Worm (Caenorhabditis elegans) whole organism, L2 larva: Measurements from ENCODE around the gene emc-3.

Source experiments
- C34F6.9 ChIP-seq: fragments of 150-350 bp; optimal IDR thresholded peaks from 2 replicates; lab custom pipeline; 2014; ENCODE audit warnings: missing biosample characterization, missing genetic modification characterization
- F13H6.1 ChIP-seq: sonication (generic microtip); optimal IDR thresholded peaks from 2 replicates; lab custom pipeline; 2016; ENCODE audit warnings: missing genetic modification characterization, missing compliant biosample characterization
- Y55F3AM.14 ChIP-seq: fragments of 200-800 bp; sonication (Bioruptor generic); optimal IDR thresholded peaks from 2 replicates; lab custom pipeline; 2018; ENCODE audit warnings: mild to moderate bottlenecking, missing genetic modification characterization, missing compliant biosample characterization
- ZK546.5 ChIP-seq: sonication (generic microtip); optimal IDR thresholded peaks from 2 replicates; lab custom pipeline; 2017; ENCODE audit warnings: missing biosample characterization, missing genetic modification characterization
- alr-1 ChIP-seq: fragments of 150-350 bp; optimal IDR thresholded peaks from 2 replicates; lab custom pipeline; 2014; ENCODE audit warnings: missing biosample characterization, missing genetic modification characterization
- blmp-1 ChIP-seq: sonication (generic microtip); optimal IDR thresholded peaks from 2 replicates; lab custom pipeline; 2017; ENCODE audit warnings: missing genetic modification characterization, mild to moderate bottlenecking, missing compliant biosample characterization, antibody characterized with exemption, moderate library complexity; ENCODE audit not compliant: insufficient read depth
- ceh-16 ChIP-seq: fragments of 150-350 bp; optimal IDR thresholded peaks from 2 replicates; lab custom pipeline; 2014; ENCODE audit warnings: missing biosample characterization, missing genetic modification characterization
- ceh-82 ChIP-seq: fragments of 150-350 bp; optimal IDR thresholded peaks from 2 replicates; lab custom pipeline; 2014; ENCODE audit warnings: missing biosample characterization, missing genetic modification characterization
- crh-2 ChIP-seq: sonication (generic microtip); optimal IDR thresholded peaks from 2 replicates; lab custom pipeline; 2017; ENCODE audit warnings: missing biosample characterization, missing genetic modification characterization
- egl-27 ChIP-seq: sonication (generic microtip); optimal IDR thresholded peaks from 3 replicates; lab custom pipeline; 2017; ENCODE audit warnings: missing biosample characterization, missing genetic modification reagents, missing genetic modification characterization
- elt-1 ChIP-seq: fragments of 150-350 bp; optimal IDR thresholded peaks from 2 replicates; lab custom pipeline; 2014; ENCODE audit warnings: missing biosample characterization, missing genetic modification characterization
- elt-3 ChIP-seq: sonication (generic microtip); optimal IDR thresholded peaks from 2 replicates; lab custom pipeline; 2017; ENCODE audit warnings: missing biosample characterization, missing genetic modification characterization
- fos-1 ChIP-seq: fragments of 150-350 bp; optimal IDR thresholded peaks from 2 replicates; lab custom pipeline; 2014; ENCODE audit warnings: missing biosample characterization, missing genetic modification characterization
- gmeb-1 ChIP-seq: fragments of 150-350 bp; optimal IDR thresholded peaks from 2 replicates; lab custom pipeline; 2014; ENCODE audit warnings: missing biosample characterization, missing genetic modification characterization
- lin-13 ChIP-seq: fragments of 150-350 bp; optimal IDR thresholded peaks from 2 replicates; lab custom pipeline; 2014; ENCODE audit warnings: missing biosample characterization, missing genetic modification reagents, missing genetic modification characterization
- lin-39 ChIP-seq: fragments of 150-350 bp; optimal IDR thresholded peaks from 2 replicates; lab custom pipeline; 2014; ENCODE audit warnings: missing biosample characterization, missing genetic modification reagents, missing genetic modification characterization
- lsy-2 ChIP-seq, 2 experiments: fragments of 150-350 bp in 1 of 2; sonication (generic microtip) in 1 of 2; optimal IDR thresholded peaks; 2 replicates each; lab custom pipeline; 2014 to 2017; ENCODE audit warnings: missing biosample characterization in 2 of 2, missing genetic modification characterization in 2 of 2
- mab-5 ChIP-seq: fragments of 150-350 bp; optimal IDR thresholded peaks from 2 replicates; lab custom pipeline; 2014; ENCODE audit warnings: missing biosample characterization, missing genetic modification characterization
- mbf-1 ChIP-seq: sonication (generic microtip); optimal IDR thresholded peaks from 2 replicates; lab custom pipeline; 2017; ENCODE audit warnings: missing biosample characterization, missing genetic modification characterization
- nhr-10 ChIP-seq: sonication (generic microtip); optimal IDR thresholded peaks from 2 replicates; lab custom pipeline; 2017; ENCODE audit warnings: missing biosample characterization, missing genetic modification characterization
- nhr-11 ChIP-seq: fragments of 150-350 bp; optimal IDR thresholded peaks from 2 replicates; lab custom pipeline; 2014; ENCODE audit warnings: missing biosample characterization, missing genetic modification characterization
- nhr-129 ChIP-seq: fragments of 150-350 bp; optimal IDR thresholded peaks from 2 replicates; lab custom pipeline; 2014; ENCODE audit warnings: missing biosample characterization, missing genetic modification characterization
- nhr-21 ChIP-seq: fragments of 150-350 bp; optimal IDR thresholded peaks from 2 replicates; lab custom pipeline; 2014; ENCODE audit warnings: missing biosample characterization, missing genetic modification characterization
- nhr-23 ChIP-seq: fragments of 150-350 bp; optimal IDR thresholded peaks from 2 replicates; lab custom pipeline; 2014; ENCODE audit warnings: missing biosample characterization, missing genetic modification reagents, missing genetic modification characterization
- nhr-237 ChIP-seq: fragments of 150-350 bp; optimal IDR thresholded peaks from 2 replicates; lab custom pipeline; 2014; ENCODE audit warnings: missing biosample characterization, missing genetic modification characterization
- nhr-25 ChIP-seq: fragments of 150-350 bp; sonication (generic microtip); optimal IDR thresholded peaks from 3 replicates; lab custom pipeline; 2014; ENCODE audit warnings: missing biosample characterization, missing genetic modification characterization
- nhr-77 ChIP-seq: fragments of 150-350 bp; optimal IDR thresholded peaks from 2 replicates; lab custom pipeline; 2014; ENCODE audit warnings: missing biosample characterization, missing genetic modification characterization
- peb-1 ChIP-seq: fragments of 150-350 bp; optimal IDR thresholded peaks from 2 replicates; lab custom pipeline; 2014; ENCODE audit warnings: missing biosample characterization, missing genetic modification characterization
- sem-4 ChIP-seq: fragments of 150-350 bp; optimal IDR thresholded peaks from 2 replicates; lab custom pipeline; 2014; ENCODE audit warnings: missing biosample characterization, missing genetic modification reagents, missing genetic modification characterization
- skn-1 ChIP-seq: sonication (generic microtip); optimal IDR thresholded peaks from 2 replicates; lab custom pipeline; 2017; ENCODE audit warnings: missing biosample characterization, missing genetic modification characterization
- sma-9 ChIP-seq, 2 experiments: fragments of 150-350 bp in 1 of 2; sonication (generic microtip) in 1 of 2; optimal IDR thresholded peaks; 2 replicates each; lab custom pipeline; 2014 to 2016; ENCODE audit warnings: missing genetic modification characterization in 2 of 2, mild to moderate bottlenecking in 1 of 2, missing biosample characterization in 1 of 2, missing compliant biosample characterization in 1 of 2, missing genetic modification reagents in 1 of 2, moderate library complexity in 1 of 2
- snpc-4 ChIP-seq: fragments of 150-350 bp; optimal IDR thresholded peaks from 2 replicates; lab custom pipeline; 2014; ENCODE audit warnings: missing biosample characterization, missing genetic modification characterization
- unc-55 ChIP-seq: fragments of 150-350 bp; sonication (generic microtip); optimal IDR thresholded peaks from 3 replicates; lab custom pipeline; 2014; ENCODE audit warnings: missing biosample characterization, missing genetic modification reagents, missing genetic modification characterization
- unc-62 ChIP-seq: fragments of 150-350 bp; optimal IDR thresholded peaks from 2 replicates; lab custom pipeline; 2014; ENCODE audit warnings: missing biosample characterization, missing genetic modification reagents, missing genetic modification characterization
- zag-1 ChIP-seq: fragments of 150-350 bp; optimal IDR thresholded peaks from 2 replicates; lab custom pipeline; 2014; ENCODE audit warnings: missing biosample characterization, missing genetic modification characterization
- ztf-1 ChIP-seq: fragments of 200-800 bp; sonication (Bioruptor generic); conservative IDR thresholded peaks from 2 replicates; pipeline ENCODE4 v1.3.6; 2022; ENCODE audit warnings: missing genetic modification characterization, missing compliant biosample characterization
- ztf-11 ChIP-seq: sonication (generic microtip); optimal IDR thresholded peaks from 2 replicates; lab custom pipeline; 2017; ENCODE audit warnings: missing biosample characterization, missing genetic modification characterization
- ztf-4 ChIP-seq: fragments of 150-350 bp; optimal IDR thresholded peaks from 2 replicates; lab custom pipeline; 2014; ENCODE audit warnings: missing biosample characterization, missing genetic modification characterization

The emc-3 gene

ce11 chrIV:13358488-13358887, 23.2 kb downstream of the emc-3 start, which contains the start of gene W02A2.8:
Gene W02A2.8 (minus strand): TSS chrIV:13358588.
- no peak for TF ChIP-seq alr-1 (tag; lab: Kevin White, UChicago)
- TF ChIP-seq nhr-25 (tag; lab: Kevin White, UChicago) = no peak
- TF ChIP-seq blmp-1 (tag; lab: Kevin White, UChicago) = no peak
- no peak for TF ChIP-seq ceh-82
- TF ChIP-seq lin-13 (GFP tag; lab: Kevin White, UChicago) = no peak
- no peak for TF ChIP-seq egl-27
- no peak for TF ChIP-seq mab-5 (tag; lab: Kevin White, UChicago)
- no peak for TF ChIP-seq C34F6.9 (tag; lab: Kevin White, UChicago)
- TF ChIP-seq ztf-1 (GFP tag; lab: Robert Waterston, UW) = no peak
- TF ChIP-seq lin-39 (tag; lab: Kevin White, UChicago) = no peak
- no peak for TF ChIP-seq peb-1 (tag; lab: Kevin White, UChicago)
- no peak for TF ChIP-seq gmeb-1 (tag; lab: Kevin White, UChicago)
- no peak for TF ChIP-seq sma-9 (GFP tag; optimal IDR thresholded peaks at IDR 0.05; lab: Kevin White, UChicago)
- no peak for TF ChIP-seq sma-9 (tag; optimal IDR thresholded peaks at IDR 0.05; lab: Kevin White, UChicago)
- no peak for TF ChIP-seq nhr-11 (tag; lab: Kevin White, UChicago)
- no peak for TF ChIP-seq lsy-2 (tag; optimal IDR thresholded peaks at IDR 0.05; lab: Kevin White, UChicago)
- TF ChIP-seq, all 48 proteins: peak for 0

- TF ChIP-seq nhr-237 = no peak
- no peak for TF ChIP-seq elt-3
- no peak for TF ChIP-seq sem-4 (tag; lab: Kevin White, UChicago)
- no peak for TF ChIP-seq ceh-16 (tag; lab: Kevin White, UChicago)
- TF ChIP-seq sma-9 (GFP tag; optimal IDR thresholded peaks at IDR 0.05; lab: Kevin White, UChicago) = no peak
- TF ChIP-seq sma-9 (tag; optimal IDR thresholded peaks at IDR 0.05; lab: Kevin White, UChicago) = no peak
- TF ChIP-seq nhr-10 (tag; lab: Kevin White, UChicago) = no peak
- no peak for TF ChIP-seq crh-2 (tag; lab: Kevin White, UChicago)
- TF ChIP-seq ztf-4 (tag; lab: Kevin White, UChicago) = no peak
- TF ChIP-seq fos-1 (tag; lab: Kevin White, UChicago) = no peak
- no peak for TF ChIP-seq ztf-11 (tag; lab: Kevin White, UChicago)
- no peak for TF ChIP-seq peb-1 (tag; lab: Kevin White, UChicago)
- TF ChIP-seq elt-1 (tag; lab: Kevin White, UChicago) = no peak
- TF ChIP-seq Y55F3AM.14 (GFP tag; lab: Kevin White, UChicago) = no peak
- no peak for TF ChIP-seq unc-55 (GFP tag; lab: Kevin White, UChicago)
- no peak for TF ChIP-seq F13H6.1 (tag; lab: Kevin White, UChicago)
- no peak for TF ChIP-seq nhr-23
- no peak for TF ChIP-seq ztf-1 (GFP tag; lab: Robert Waterston, UW)
- no peak for TF ChIP-seq unc-62
- TF ChIP-seq, all 48 proteins: peak for 0
These were observed 25.7 kb downstream of the emc-3 start for ce11 chrIV:13356005-13356404.

- TF ChIP-seq ZK546.5 (tag; lab: Kevin White, UChicago) = no peak
- TF ChIP-seq, all 48 proteins: peak for 0
These were observed 27.7 kb downstream of the emc-3 start for ce11 chrIV:13354044-13354443.

- TF ChIP-seq skn-1 (no peak), nhr-21 (tag; lab: Kevin White, UChicago) (no peak), alr-1 (tag; lab: Kevin White, UChicago) (no peak), nhr-129 (no peak), C34F6.9 (tag; lab: Kevin White, UChicago) (no peak), elt-3 (no peak), snpc-4 (tag; lab: Kevin White, UChicago) (no peak), nhr-77 (tag; lab: Kevin White, UChicago) (no peak), nhr-11 (tag; lab: Kevin White, UChicago) (no peak), ztf-4 (tag; lab: Kevin White, UChicago) (no peak), zag-1 (tag; lab: Kevin White, UChicago) (no peak), mbf-1 (tag; lab: Kevin White, UChicago) (no peak), lin-39 (tag; lab: Kevin White, UChicago) (no peak), lsy-2 (tag; optimal IDR thresholded peaks at IDR 0.05; lab: Kevin White, UChicago) (no peak)
These were observed 28.5 kb downstream of the emc-3 start, which contains the start of the genes rec-8 and mex-5 for ce11 chrIV:13353143-13353773. Gene rec-8 (minus strand): TSS chrIV:13353193. Gene mex-5 (plus strand): TSS chrIV:13353723.
